Fruit fly (Drosophila melanogaster) whole organism, embryonic: ENCODE data around the gene CG1136.

Experiments
- Adf1 ChIP-seq: fragments of 200-800 bp; sonication (Bioruptor generic); IDR thresholded peaks from 2 replicates; pipeline ENCODE4 v1.3.6; 2022; ENCODE audit warnings: missing biosample characterization, missing genetic modification characterization
- Aef1 ChIP-seq: fragments of 200-800 bp; sonication (Bioruptor generic); IDR thresholded peaks from 3 replicates; pipeline ENCODE4 v1.3.6; 2022; ENCODE audit warnings: missing biosample characterization, missing genetic modification characterization
- Bteb2 ChIP-seq: fragments of 200-800 bp; sonication (Bioruptor generic); optimal IDR thresholded peaks from 2 replicates; lab custom pipeline; 2016; ENCODE audit warnings: missing biosample characterization, missing genetic modification characterization
- CG11398 ChIP-seq: fragments of 200-800 bp; sonication (Bioruptor generic); optimal IDR thresholded peaks from 2 replicates; lab custom pipeline; 2016; ENCODE audit warnings: missing biosample characterization, missing genetic modification characterization
- CG11456 ChIP-seq: fragments of 200-800 bp; sonication (Bioruptor generic); IDR thresholded peaks from 3 replicates; pipeline ENCODE4 v1.3.6; 2022; ENCODE audit warnings: missing biosample characterization, missing genetic modification characterization
- CG15514 ChIP-seq: fragments of 200-800 bp; sonication (Bioruptor generic); optimal IDR thresholded peaks from 3 replicates; lab custom pipeline; 2017; ENCODE audit warnings: missing biosample characterization, missing genetic modification characterization, mild to moderate bottlenecking, moderate library complexity, missing genetic modification reagents
- CG15696 ChIP-seq: fragments of 200-800 bp; sonication (Bioruptor generic); optimal IDR thresholded peaks from 2 replicates; lab custom pipeline; 2019; ENCODE audit warnings: missing biosample characterization, mild to moderate bottlenecking, missing genetic modification characterization, moderate library complexity
- CG17328 ChIP-seq: fragments of 200-800 bp; sonication (Bioruptor generic); IDR thresholded peaks from 2 replicates; pipeline ENCODE4 v1.3.6; 2022; ENCODE audit warnings: missing biosample characterization, missing genetic modification characterization
- CG2116 ChIP-seq: fragments of 200-800 bp; sonication (Bioruptor generic); optimal IDR thresholded peaks from 3 replicates; lab custom pipeline; 2018; ENCODE audit warnings: missing biosample characterization, mild to moderate bottlenecking, missing genetic modification characterization
- CG2120 ChIP-seq: fragments of 200-800 bp; sonication (Bioruptor generic); optimal IDR thresholded peaks from 3 replicates; lab custom pipeline; 2016; ENCODE audit warnings: missing biosample characterization, missing genetic modification characterization
- CG3163 ChIP-seq: fragments of 200-800 bp; sonication (Bioruptor generic); optimal IDR thresholded peaks from 3 replicates; lab custom pipeline; 2016; ENCODE audit warnings: missing biosample characterization, missing genetic modification characterization
- CG32532 ChIP-seq: fragments of 200-800 bp; sonication (Bioruptor generic); IDR thresholded peaks from 2 replicates; pipeline ENCODE4 v1.3.6; 2022; ENCODE audit warnings: missing biosample characterization, missing genetic modification characterization
- CG33213 ChIP-seq: fragments of 200-800 bp; sonication (Bioruptor generic); optimal IDR thresholded peaks from 3 replicates; lab custom pipeline; 2016; ENCODE audit warnings: missing biosample characterization, missing genetic modification characterization
- CG34376 ChIP-seq: fragments of 200-800 bp; sonication (Bioruptor generic); optimal IDR thresholded peaks from 2 replicates; lab custom pipeline; 2018; ENCODE audit warnings: missing biosample characterization, mild to moderate bottlenecking, missing genetic modification characterization
- CG3838 ChIP-seq: fragments of 200-800 bp; sonication (Bioruptor generic); optimal IDR thresholded peaks from 3 replicates; lab custom pipeline; 2016; ENCODE audit warnings: missing biosample characterization, missing genetic modification characterization
- CG7745 ChIP-seq: fragments of 200-800 bp; sonication (Bioruptor generic); optimal IDR thresholded peaks from 2 replicates; lab custom pipeline; 2018; ENCODE audit warnings: missing biosample characterization, mild to moderate bottlenecking, missing genetic modification characterization, moderate library complexity
- CG8944 ChIP-seq: fragments of 200-800 bp; sonication (Bioruptor generic); optimal IDR thresholded peaks from 3 replicates; lab custom pipeline; 2016; ENCODE audit warnings: missing biosample characterization, missing genetic modification characterization
- CG9797 ChIP-seq: fragments of 200-800 bp; sonication (Bioruptor generic); optimal IDR thresholded peaks from 3 replicates; lab custom pipeline; 2018; ENCODE audit warnings: missing biosample characterization, mild to moderate bottlenecking, missing genetic modification characterization
- Chrac-16 ChIP-seq: fragments of 200-800 bp; sonication (Bioruptor generic); optimal IDR thresholded peaks from 3 replicates; lab custom pipeline; 2016; ENCODE audit warnings: missing biosample characterization, missing genetic modification characterization
- D ChIP-seq, 2 experiments: fragments of 200-800 bp in 1 of 2; fragments of >200 bp in 1 of 2; sonication (Bioruptor generic) in 1 of 2; optimal IDR thresholded peaks; 2 replicates in 1 of 2; 3 replicates in 1 of 2; lab custom pipeline; 2017; ENCODE audit warnings: mild to moderate bottlenecking in 1 of 2, missing biosample characterization in 1 of 2, missing genetic modification characterization in 1 of 2, missing genetic modification reagents in 1 of 2
- D19A ChIP-seq: fragments of 200-800 bp; optimal IDR thresholded peaks from 3 replicates; lab custom pipeline; 2019; ENCODE audit warnings: missing biosample characterization, mild to moderate bottlenecking, missing genetic modification characterization, moderate library complexity
- E2f2 ChIP-seq: fragments of 200-800 bp; sonication (Bioruptor generic); IDR thresholded peaks from 2 replicates; pipeline ENCODE4 v1.3.6; 2022; ENCODE audit warnings: missing biosample characterization, missing genetic modification characterization
- Eip74EF ChIP-seq, 2 experiments: fragments of 200-800 bp in 1 of 2; fragments of >200 bp in 1 of 2; sonication (Bioruptor generic) in 1 of 2; optimal IDR thresholded peaks; 2 replicates each; lab custom pipeline; 2017 to 2019; ENCODE audit warnings: missing biosample characterization in 2 of 2, missing genetic modification characterization in 2 of 2, mild to moderate bottlenecking in 1 of 2, moderate library complexity in 1 of 2
- Ets65A ChIP-seq: fragments of 200-800 bp; sonication (Bioruptor generic); peaks from one replicate; lab custom pipeline; 2016; ENCODE audit warnings: missing biosample characterization, missing genetic modification characterization
- Gsc ChIP-seq: fragments of 200-800 bp; sonication (Bioruptor generic); IDR thresholded peaks from 2 replicates; pipeline ENCODE4 v1.3.6; 2022; ENCODE audit warnings: missing biosample characterization, missing genetic modification characterization
- Hmr ChIP-seq: fragments of 200-800 bp; sonication (Bioruptor generic); optimal IDR thresholded peaks from 3 replicates; lab custom pipeline; 2017; ENCODE audit warnings: mild to moderate bottlenecking, missing biosample characterization, missing genetic modification reagents, missing genetic modification characterization
- Kr ChIP-seq: fragments of 200-800 bp; sonication (Bioruptor generic); optimal IDR thresholded peaks from 2 replicates; lab custom pipeline; 2017; ENCODE audit warnings: missing biosample characterization, mild to moderate bottlenecking, missing genetic modification characterization
- Med ChIP-seq: fragments of 200-800 bp; sonication (Bioruptor generic); peaks from one replicate; lab custom pipeline; 2016; ENCODE audit warnings: missing biosample characterization, missing genetic modification characterization, mild to moderate bottlenecking, inconsistent platforms, moderate library complexity
- NK7.1 ChIP-seq: fragments of 200-800 bp; sonication (Bioruptor generic); optimal IDR thresholded peaks from 3 replicates; lab custom pipeline; 2016; ENCODE audit warnings: missing biosample characterization, missing genetic modification characterization
- Oaz ChIP-seq: fragments of 200-800 bp; sonication (Bioruptor generic); IDR thresholded peaks from 2 replicates; pipeline ENCODE4 v1.3.6; 2022; ENCODE audit warnings: missing biosample characterization, missing genetic modification characterization
- Oli ChIP-seq: fragments of 200-800 bp; sonication (Bioruptor generic); optimal IDR thresholded peaks from 2 replicates; lab custom pipeline; 2018; ENCODE audit warnings: missing biosample characterization, mild to moderate bottlenecking, missing genetic modification characterization, moderate library complexity
- PHDP ChIP-seq: fragments of 200-800 bp; sonication (Bioruptor generic); optimal IDR thresholded peaks from 3 replicates; lab custom pipeline; 2018; ENCODE audit warnings: missing biosample characterization, mild to moderate bottlenecking, missing genetic modification characterization, moderate library complexity
- dati ChIP-seq: fragments of 200-800 bp; sonication (Bioruptor generic); IDR thresholded peaks from 2 replicates; pipeline ENCODE4 v1.3.6; 2022; ENCODE audit warnings: missing biosample characterization, missing genetic modification characterization
- dpn ChIP-seq, 2 experiments: fragments of 200-800 bp; sonication (Bioruptor generic); optimal IDR thresholded peaks; 3 replicates each; lab custom pipeline; 2016; ENCODE audit warnings: missing biosample characterization in 2 of 2, missing genetic modification characterization in 2 of 2
- en ChIP-seq: fragments of 200-800 bp; sonication (Bioruptor generic); optimal IDR thresholded peaks from 2 replicates; lab custom pipeline; 2016; ENCODE audit warnings: missing biosample characterization, missing genetic modification characterization
- fru ChIP-seq: fragments of >200 bp; optimal IDR thresholded peaks from 2 replicates; lab custom pipeline; 2017
- gfzf ChIP-seq: fragments of 200-800 bp; sonication (Bioruptor generic); optimal IDR thresholded peaks from 2 replicates; lab custom pipeline; 2016; ENCODE audit warnings: missing biosample characterization, mild to moderate bottlenecking, missing genetic modification characterization, moderate library complexity
- grn ChIP-seq: fragments of 200-800 bp; sonication (Bioruptor generic); optimal IDR thresholded peaks from 3 replicates; lab custom pipeline; 2017; ENCODE audit warnings: missing biosample characterization, missing genetic modification characterization
- mam ChIP-seq: fragments of 200-800 bp; sonication (Bioruptor generic); optimal IDR thresholded peaks from 3 replicates; lab custom pipeline; 2016; ENCODE audit warnings: missing biosample characterization, missing genetic modification characterization
- nom ChIP-seq: fragments of 200-800 bp; sonication (Bioruptor generic); optimal IDR thresholded peaks from 2 replicates; lab custom pipeline; 2017; ENCODE audit warnings: missing biosample characterization, missing genetic modification characterization, mild to moderate bottlenecking, moderate library complexity, missing genetic modification reagents
- prd ChIP-seq, 3 experiments: fragments of >200 bp in 2 of 3; fragments of 200-800 bp in 1 of 3; sonication (Bioruptor generic) in 1 of 3; optimal IDR thresholded peaks in 2 of 3; IDR thresholded peaks in 1 of 3; 2 replicates in 2 of 3; 3 replicates in 1 of 3; pipeline versions ENCODE4 v1.3.6 to Lab custom; 2017 to 2022; ENCODE audit warnings: missing biosample characterization in 1 of 3, missing genetic modification characterization in 1 of 3
- row ChIP-seq: fragments of 200-800 bp; sonication (Bioruptor generic); IDR thresholded peaks from 3 replicates; pipeline ENCODE4 v1.3.6; 2022; ENCODE audit warnings: missing biosample characterization, missing genetic modification characterization
- salm ChIP-seq: fragments of 200-800 bp; sonication (Bioruptor generic); optimal IDR thresholded peaks from 2 replicates; lab custom pipeline; 2018; ENCODE audit warnings: missing biosample characterization, mild to moderate bottlenecking, missing genetic modification characterization
- sens ChIP-seq: fragments of 200-800 bp; sonication (Bioruptor generic); peaks from one replicate; lab custom pipeline; 2016; ENCODE audit warnings: missing biosample characterization, missing genetic modification characterization
- sens-2 ChIP-seq: fragments of 200-800 bp; sonication (Bioruptor generic); IDR thresholded peaks from 2 replicates; pipeline ENCODE4 v1.3.6; 2022; ENCODE audit warnings: missing biosample characterization, missing genetic modification characterization
- sisA ChIP-seq: fragments of 200-800 bp; sonication (Bioruptor generic); IDR thresholded peaks from 2 replicates; pipeline ENCODE4 v1.3.6; 2022; ENCODE audit warnings: missing biosample characterization, missing genetic modification characterization
- slbo ChIP-seq: fragments of 200-800 bp; sonication (Bioruptor generic); IDR thresholded peaks from 2 replicates; pipeline ENCODE4 v1.3.6; 2022; ENCODE audit warnings: missing biosample characterization, missing genetic modification characterization
- ssp ChIP-seq: fragments of 200-800 bp; sonication (Bioruptor generic); IDR thresholded peaks from 2 replicates; pipeline ENCODE4 v1.3.6; 2022; ENCODE audit warnings: missing biosample characterization, missing genetic modification characterization
- stc ChIP-seq: fragments of 200-800 bp; sonication (Bioruptor generic); IDR thresholded peaks from 2 replicates; pipeline ENCODE4 v1.3.6; 2022; ENCODE audit warnings: missing biosample characterization, missing genetic modification characterization
- ttk ChIP-seq: fragments of 200-800 bp; sonication (Bioruptor generic); IDR thresholded peaks from 2 replicates; pipeline ENCODE4 v2.1.2; 2022; ENCODE audit warnings: missing biosample characterization, missing genetic modification characterization
- unpg ChIP-seq: fragments of 200-800 bp; sonication (Bioruptor generic); optimal IDR thresholded peaks from 3 replicates; lab custom pipeline; 2018; ENCODE audit warnings: missing biosample characterization, mild to moderate bottlenecking, missing genetic modification characterization, moderate library complexity

CG1136 gene

dm6 chr3L:4059293-4059820 lies 13.0 kb downstream of the CG1136 start, which contains the start of gene Ugt305A1 (continued):
- TF ChIP-seq slbo, result 0 out of 2 replicates have a peak, but pooled peaks have one; percentile 35
- TF ChIP-seq CG2120 (GFP tag; lab: Kevin White, UChicago), result peak; percentile 30
- peak; percentile 4 for TF ChIP-seq CG15514 (GFP tag; lab: Kevin White, UChicago)
- peak; percentile 17 for TF ChIP-seq unpg (GFP tag; lab: Kevin White, UChicago)
- TF ChIP-seq sens-2 (GFP tag; lab: Robert Waterston, UW), result no peak
- no peak for TF ChIP-seq Eip74EF (GFP tag; optimal IDR thresholded peaks at IDR 0.05; lab: Kevin White, UChicago)
- no peak for TF ChIP-seq CG17328 (GFP tag; lab: Robert Waterston, UW)
- no peak for TF ChIP-seq CG33213 (GFP tag; lab: Kevin White, UChicago)
- TF ChIP-seq nom (GFP tag; lab: Kevin White, UChicago), result no peak
- TF ChIP-seq salm, result no peak
- no peak for TF ChIP-seq prd (optimal IDR thresholded peaks at IDR 0.05; lab: Kevin White, UChicago)
- peak; percentile 26; the same call in 1 of the 3 replicates for TF ChIP-seq prd (GFP tag; IDR thresholded peaks at IDR 0.05; lab: Robert Waterston, UW)
- no peak for TF ChIP-seq CG11456 (GFP tag; lab: Robert Waterston, UW)
- no peak for TF ChIP-seq ssp (GFP tag; lab: Robert Waterston, UW)
- TF ChIP-seq stc (GFP tag; lab: Robert Waterston, UW), result 0 out of 2 replicates have a peak, but pooled peaks have one; percentile 24
- no peak for TF ChIP-seq Gsc
- peak; percentile 17 for TF ChIP-seq grn
- no peak for TF ChIP-seq CG2116 (GFP tag; lab: Kevin White, UChicago)
- no peak for TF ChIP-seq ttk (GFP tag; lab: Robert Waterston, UW)
- peak; percentile 50; the same call in 2 of the 3 replicates for TF ChIP-seq row (GFP tag; lab: Robert Waterston, UW)
- TF ChIP-seq gfzf (GFP tag; lab: Kevin White, UChicago), result no peak
- no peak for TF ChIP-seq CG3163 (GFP tag; lab: Kevin White, UChicago)
- TF ChIP-seq CG32532, result peak; percentile 39; the same call in 1 of the 2 replicates
- TF ChIP-seq Bteb2 (GFP tag; lab: Kevin White, UChicago), result no peak
- peak; percentile 61 for TF ChIP-seq Ets65A
- TF ChIP-seq Kr (GFP tag; lab: Kevin White, UChicago), result no peak
- peak in 1 of 2 experiments; percentile 3 for TF ChIP-seq dpn (GFP tag; optimal IDR thresholded peaks at IDR 0.05; lab: Kevin White, UChicago)
- peak; percentile 65 for TF ChIP-seq Med (GFP tag; lab: Kevin White, UChicago)
- TF ChIP-seq CG7745 (tag; lab: Kevin White, UChicago), result no peak
- TF ChIP-seq CG9797 (GFP tag; lab: Kevin White, UChicago), result no peak
- no peak for TF ChIP-seq CG8944 (GFP tag; lab: Kevin White, UChicago)
- TF ChIP-seq Oli, result peak; percentile 6
- no peak for TF ChIP-seq Adf1 (GFP tag; lab: Robert Waterston, UW)
- TF ChIP-seq mam (GFP tag; lab: Kevin White, UChicago), result no peak
- TF ChIP-seq fru (lab: Kevin White, UChicago), result no peak
- no peak for TF ChIP-seq CG11398
- TF ChIP-seq dati (GFP tag; lab: Robert Waterston, UW), result 0 out of 2 replicates have a peak, but pooled peaks have one; percentile 10
- no peak for TF ChIP-seq Chrac-16
- peak; percentile 78 for TF ChIP-seq sens (GFP tag; lab: Kevin White, UChicago)
- TF ChIP-seq PHDP, result peak; percentile 30
- no peak for TF ChIP-seq Oaz (GFP tag; lab: Robert Waterston, UW)
- no peak for TF ChIP-seq Aef1 (GFP tag; lab: Robert Waterston, UW)
- TF ChIP-seq CG34376, result peak; percentile 6
- no peak for TF ChIP-seq sisA (GFP tag; lab: Robert Waterston, UW)
- no peak for TF ChIP-seq CG15696 (tag; lab: Kevin White, UChicago)
- no peak for TF ChIP-seq CG3838 (GFP tag; lab: Kevin White, UChicago)
- no peak for TF ChIP-seq en
- peak; percentile 22 for TF ChIP-seq Hmr (GFP tag; lab: Kevin White, UChicago)
- TF ChIP-seq E2f2 (GFP tag; lab: Robert Waterston, UW), result no peak
- no peak for TF ChIP-seq D19A (tag; lab: Kevin White, UChicago)
- no peak for TF ChIP-seq NK7.1 (GFP tag; lab: Kevin White, UChicago)
- no peak for TF ChIP-seq D (optimal IDR thresholded peaks at IDR 0.05; lab: Kevin White, UChicago)
- TF ChIP-seq D (GFP tag; optimal IDR thresholded peaks at IDR 0.05; lab: Kevin White, UChicago), result no peak
